Fruit fly (Drosophila melanogaster): Measurements from ENCODE around the gene GABA-B-R1.
A peak's percentile ranks its signal among the peaks of the same experiment; 100 is the strongest.

The GABA-B-R1 gene

dm6 chr2L:15056359-15057220 is 40.5 kb downstream of the GABA-B-R1 start (continued):
- TF ChIP-seq CG3032 (tag; optimal IDR thresholded peaks at IDR 0.05) = peak; percentile 87
- TF ChIP-seq CG15336 (GFP tag; IDR thresholded peaks at IDR 0.05) = peak; percentile 94
- peak; percentile 98 for TF ChIP-seq Eip78C (GFP tag)
- peak; percentile 64 for TF ChIP-seq dac (GFP tag; optimal IDR thresholded peaks at IDR 0.05)
- peak; percentile 88 for TF ChIP-seq acj6 (GFP tag; optimal IDR thresholded peaks at IDR 0.05)
- TF ChIP-seq Hr4 (GFP tag; optimal IDR thresholded peaks at IDR 0.05) = peak; percentile 83
- TF ChIP-seq CG32006 (GFP tag; optimal IDR thresholded peaks at IDR 0.05) = peak; percentile 91
- TF ChIP-seq pdm3 (GFP tag; optimal IDR thresholded peaks at IDR 0.05) = peak; percentile 78
- TF ChIP-seq CG11902 (GFP tag; optimal IDR thresholded peaks at IDR 0.05) = peak; percentile 77
- peak; percentile 91 for TF ChIP-seq achi (GFP tag; optimal IDR thresholded peaks at IDR 0.05)
- TF ChIP-seq spab (GFP tag; optimal IDR thresholded peaks at IDR 0.05) = peak; percentile 86
- peak; percentile 67 for TF ChIP-seq CG31627 (GFP tag; optimal IDR thresholded peaks at IDR 0.05)
- peak; percentile 91 for TF ChIP-seq CG3919 (GFP tag; optimal IDR thresholded peaks at IDR 0.05)
- TF ChIP-seq Eip93F (GFP tag; optimal IDR thresholded peaks at IDR 0.05) = peak; percentile 67
- TF ChIP-seq lz (GFP tag; optimal IDR thresholded peaks at IDR 0.05) = peak; percentile 74
- TF ChIP-seq Smox (GFP tag; optimal IDR thresholded peaks at IDR 0.05) = peak; percentile 79
- peak; percentile 81 for TF ChIP-seq CG6792 (GFP tag; optimal IDR thresholded peaks at IDR 0.05)
- TF ChIP-seq CG6808 (GFP tag; optimal IDR thresholded peaks at IDR 0.05) = peak; percentile 90
- TF ChIP-seq Hr39 (GFP tag; optimal IDR thresholded peaks at IDR 0.05) = peak; percentile 47
- TF ChIP-seq CG10631 (GFP tag; optimal IDR thresholded peaks at IDR 0.05) = peak; percentile 87
- peak; percentile 71 for TF ChIP-seq Sox14 (GFP tag; optimal IDR thresholded peaks at IDR 0.05)
- peak; percentile 69 for TF ChIP-seq Sox15 (GFP tag; optimal IDR thresholded peaks at IDR 0.05)
- peak; percentile 76 for TF ChIP-seq fd59A (GFP tag; optimal IDR thresholded peaks at IDR 0.05)
- TF ChIP-seq CG34406 (GFP tag; optimal IDR thresholded peaks at IDR 0.05) = peak; percentile 86
- peak; percentile 67 for TF ChIP-seq CG6854 (GFP tag; optimal IDR thresholded peaks at IDR 0.05)
- TF ChIP-seq Blimp-1 (GFP tag; optimal IDR thresholded peaks at IDR 0.05) = peak; percentile 76
- TF ChIP-seq esn (GFP tag; optimal IDR thresholded peaks at IDR 0.05) = peak; percentile 90
- peak; percentile 84 for TF ChIP-seq CG10669 (GFP tag; optimal IDR thresholded peaks at IDR 0.05)
- peak; percentile 50 for TF ChIP-seq vri (GFP tag; optimal IDR thresholded peaks at IDR 0.05)
- TF ChIP-seq cyc (GFP tag; optimal IDR thresholded peaks at IDR 0.05) = peak; percentile 82
- TF ChIP-seq Hr38 (GFP tag; optimal IDR thresholded peaks at IDR 0.05) = no peak
- peak; percentile 80 for TF ChIP-seq Gug (GFP tag; IDR thresholded peaks at IDR 0.05)
- TF ChIP-seq dsx (GFP tag; optimal IDR thresholded peaks at IDR 0.05; ENCODE audit: poor library complexity, severe bottlenecking) = peak; percentile 73
- TF ChIP-seq CG16779 (tag; optimal IDR thresholded peaks at IDR 0.05) = peak; percentile 62
- peak; percentile 52 for TF ChIP-seq CG1621 (tag; optimal IDR thresholded peaks at IDR 0.05)
- peak; percentile 84 for TF ChIP-seq Ets96B (tag; optimal IDR thresholded peaks at IDR 0.05)

- peak; percentile 31 for TF ChIP-seq Eip78C (GFP tag)
- no peak for TF ChIP-seq CG34406 (GFP tag; optimal IDR thresholded peaks at IDR 0.05)
- no peak for TF ChIP-seq CG32006 (GFP tag; optimal IDR thresholded peaks at IDR 0.05)
- no peak; the same call in 2 of the 3 replicates for TF ChIP-seq eg (GFP tag; IDR thresholded peaks at IDR 0.05)
- TF ChIP-seq fkh (GFP tag; optimal IDR thresholded peaks at IDR 0.05) = no peak
- TF ChIP-seq CG7368 (GFP tag; optimal IDR thresholded peaks at IDR 0.05) = no peak
- TF ChIP-seq CG8119 (GFP tag; IDR thresholded peaks at IDR 0.05) = 0 out of 3 replicates have a peak, but pooled peaks have one; percentile 12
- no peak for TF ChIP-seq CG8319 (GFP tag; optimal IDR thresholded peaks at IDR 0.05)
- no peak for TF ChIP-seq CG6163 (GFP tag; IDR thresholded peaks at IDR 0.05)
- peak; percentile 48 for TF ChIP-seq Eip75B (GFP tag; optimal IDR thresholded peaks at IDR 0.05)
- TF ChIP-seq svp (GFP tag) = peak; percentile 48
These were observed 41.3 kb downstream of the GABA-B-R1 start, which contains the start of gene ck for dm6 chr2L:15057225-15058117. Gene ck (minus strand): TSS chr2L:15057862.

All from whole organism, prepupa.